Worm (Caenorhabditis elegans) whole organism, L4 larva: Measurements from ENCODE around the gene M03C11.3.

Experiments
- D1046.2 ChIP-seq: fragments of 200-800 bp; sonication (Bioruptor generic); IDR thresholded peaks from 2 replicates; pipeline ENCODE4 v1.3.6; 2022; ENCODE audit warnings: missing genetic modification characterization, missing compliant biosample characterization
- F37D6.2 ChIP-seq: sonication (generic microtip); optimal IDR thresholded peaks from 2 replicates; lab custom pipeline; 2016; ENCODE audit warnings: mild to moderate bottlenecking, missing genetic modification characterization, missing compliant biosample characterization
- F44E2.7 ChIP-seq: fragments of 200-800 bp; sonication (Bioruptor generic); IDR thresholded peaks from 2 replicates; pipeline ENCODE4 v2.1.2; 2022; ENCODE audit warnings: missing genetic modification characterization, missing compliant biosample characterization
- F49E8.2 ChIP-seq: sonication (generic microtip); optimal IDR thresholded peaks from 2 replicates; lab custom pipeline; 2016; ENCODE audit warnings: missing compliant biosample characterization, mild to moderate bottlenecking, missing genetic modification characterization, borderline replicate concordance
- T26A8.4 ChIP-seq: fragments of 200-800 bp; sonication (Bioruptor generic); IDR thresholded peaks from 2 replicates; pipeline ENCODE4 v1.3.6; 2022; ENCODE audit warnings: missing genetic modification characterization, missing compliant biosample characterization
- Y105C5A.15 ChIP-seq: fragments of 200-800 bp; sonication (Bioruptor generic); IDR thresholded peaks from 2 replicates; pipeline ENCODE4 v1.3.6; 2022; ENCODE audit warnings: missing genetic modification characterization, missing compliant biosample characterization
- Y48G9A.11 ChIP-seq: fragments of 200-800 bp; sonication (Bioruptor generic); IDR thresholded peaks from 2 replicates; pipeline ENCODE4 v1.3.6; 2022; ENCODE audit warnings: missing genetic modification reagents, missing genetic modification characterization, missing compliant biosample characterization
- ZK337.2 ChIP-seq: fragments of 200-800 bp; sonication (Bioruptor generic); IDR thresholded peaks from 2 replicates; pipeline ENCODE4 v1.3.6; 2022; ENCODE audit warnings: missing genetic modification reagents, missing genetic modification characterization, missing compliant biosample characterization
- aha-1 ChIP-seq: fragments of 150-350 bp; peaks from one replicate; lab custom pipeline; 2014; ENCODE audit warnings: missing biosample characterization, missing genetic modification characterization
- aly-2 ChIP-seq: sonication (generic microtip); optimal IDR thresholded peaks from 2 replicates; lab custom pipeline; 2018; ENCODE audit warnings: missing biosample characterization, missing genetic modification characterization
- ama-1 ChIP-seq: fragments of 150-350 bp; optimal IDR thresholded peaks from 2 replicates; lab custom pipeline; 2014; ENCODE audit warnings: inconsistent platforms, mixed read lengths
- ceh-20 ChIP-seq: fragments of 200-800 bp; sonication (Bioruptor generic); IDR thresholded peaks from 2 replicates; pipeline ENCODE4 v1.3.6; 2022; ENCODE audit warnings: missing genetic modification reagents, missing genetic modification characterization, missing compliant biosample characterization
- ceh-32 ChIP-seq: sonication (generic microtip); optimal IDR thresholded peaks from 2 replicates; lab custom pipeline; 2016; ENCODE audit warnings: mild to moderate bottlenecking, missing genetic modification characterization, missing compliant biosample characterization; ENCODE audit not compliant: poor library complexity
- ceh-44 ChIP-seq: fragments of 200-800 bp; sonication (Bioruptor generic); IDR thresholded peaks from 2 replicates; pipeline ENCODE4 v1.3.6; 2022; ENCODE audit warnings: missing genetic modification reagents, missing genetic modification characterization, missing compliant biosample characterization
- ceh-62 ChIP-seq: sonication (generic microtip); optimal IDR thresholded peaks from 2 replicates; lab custom pipeline; 2017; ENCODE audit warnings: missing biosample characterization, missing genetic modification characterization
- ceh-82 ChIP-seq: sonication (generic microtip); optimal IDR thresholded peaks from 2 replicates; lab custom pipeline; 2017; ENCODE audit warnings: missing biosample characterization, missing genetic modification characterization
- ces-1 ChIP-seq: fragments of 150-350 bp; sonication (generic microtip); optimal IDR thresholded peaks from 4 replicates; lab custom pipeline; 2014; ENCODE audit warnings: missing biosample characterization, missing genetic modification reagents, missing genetic modification characterization
- cey-2 ChIP-seq: sonication (generic microtip); optimal IDR thresholded peaks from 3 replicates; lab custom pipeline; 2017; ENCODE audit warnings: missing genetic modification characterization, mild to moderate bottlenecking, missing compliant biosample characterization, antibody characterized with exemption, borderline replicate concordance; ENCODE audit not compliant: insufficient read depth
- ctbp-1 ChIP-seq: fragments of 200-800 bp; sonication (Bioruptor generic); IDR thresholded peaks from 2 replicates; pipeline ENCODE4 v1.3.6; 2022; ENCODE audit warnings: missing genetic modification reagents, missing genetic modification characterization, missing compliant biosample characterization
- daf-16 ChIP-seq, 3 experiments: sonication (generic microtip); optimal IDR thresholded peaks; 2 replicates each; lab custom pipeline; 2016 to 2017; ENCODE audit warnings: missing genetic modification characterization in 3 of 3, missing genetic modification reagents in 3 of 3, mild to moderate bottlenecking in 2 of 3, missing compliant biosample characterization in 2 of 3, missing biosample characterization in 1 of 3, moderate library complexity in 1 of 3
- daf-8 ChIP-seq: fragments of 200-800 bp; sonication (Bioruptor generic); IDR thresholded peaks from 2 replicates; pipeline ENCODE4 v1.3.6; 2022; ENCODE audit warnings: missing genetic modification characterization, missing compliant biosample characterization
- dmd-8 ChIP-seq: fragments of 200-800 bp; sonication (Bioruptor generic); IDR thresholded peaks from 2 replicates; pipeline ENCODE4 v1.3.6; 2022; ENCODE audit warnings: missing genetic modification characterization, missing compliant biosample characterization
- dmd-9 ChIP-seq: fragments of 200-800 bp; sonication (Bioruptor generic); IDR thresholded peaks from 2 replicates; pipeline ENCODE4 v1.3.6; 2022; ENCODE audit warnings: missing genetic modification reagents, missing genetic modification characterization, missing compliant biosample characterization
- duxl-1 ChIP-seq: sonication (generic microtip); optimal IDR thresholded peaks from 2 replicates; lab custom pipeline; 2016; ENCODE audit warnings: mild to moderate bottlenecking, missing genetic modification characterization, moderate library complexity, missing compliant biosample characterization; ENCODE audit not compliant: poor library complexity
- dve-1 ChIP-seq: sonication (generic microtip); optimal IDR thresholded peaks from 2 replicates; lab custom pipeline; 2017; ENCODE audit warnings: antibody characterized with exemption, mild to moderate bottlenecking, missing genetic modification characterization, missing compliant biosample characterization; ENCODE audit not compliant: insufficient read depth
- fos-1 ChIP-seq: fragments of 150-350 bp; optimal IDR thresholded peaks from 2 replicates; lab custom pipeline; 2014; ENCODE audit warnings: missing biosample characterization, missing genetic modification characterization
- hlh-30 ChIP-seq: sonication (generic microtip); optimal IDR thresholded peaks from 2 replicates; lab custom pipeline; 2017; ENCODE audit warnings: antibody characterized with exemption, mild to moderate bottlenecking, missing genetic modification characterization, missing compliant biosample characterization; ENCODE audit not compliant: insufficient read depth
- jun-1 ChIP-seq: fragments of 150-350 bp; optimal IDR thresholded peaks from 2 replicates; lab custom pipeline; 2014; ENCODE audit warnings: missing biosample characterization, missing genetic modification reagents, missing genetic modification characterization
- lin-1 ChIP-seq: fragments of 200-800 bp; sonication (Bioruptor generic); IDR thresholded peaks from 2 replicates; pipeline ENCODE4 v1.3.6; 2022; ENCODE audit warnings: missing genetic modification reagents, missing genetic modification characterization, missing compliant biosample characterization
- lin-13 ChIP-seq: fragments of 150-350 bp; optimal IDR thresholded peaks from 2 replicates; lab custom pipeline; 2014; ENCODE audit warnings: missing biosample characterization, missing genetic modification reagents, missing genetic modification characterization
- lsy-2 ChIP-seq, 2 experiments: fragments of 150-350 bp in 1 of 2; sonication (generic microtip) in 1 of 2; optimal IDR thresholded peaks; 2 replicates each; lab custom pipeline; 2014 to 2017; ENCODE audit warnings: missing biosample characterization in 2 of 2, missing genetic modification characterization in 2 of 2
- mep-1 ChIP-seq: fragments of 150-350 bp; sonication (generic microtip); optimal IDR thresholded peaks from 3 replicates; lab custom pipeline; 2014; ENCODE audit warnings: missing biosample characterization, missing genetic modification characterization
- mes-2 ChIP-seq: sonication (generic microtip); optimal IDR thresholded peaks from 2 replicates; lab custom pipeline; 2016; ENCODE audit warnings: missing genotype, mild to moderate bottlenecking, missing genetic modification characterization, missing compliant biosample characterization; ENCODE audit not compliant: poor library complexity, severe bottlenecking
- mxl-2 ChIP-seq: fragments of 200-800 bp; sonication (Bioruptor generic); conservative IDR thresholded peaks from 2 replicates; pipeline ENCODE4 v1.3.6; 2022; ENCODE audit warnings: missing genetic modification reagents, missing genetic modification characterization, missing compliant biosample characterization
- nhr-102 ChIP-seq: sonication (generic microtip); optimal IDR thresholded peaks from 2 replicates; lab custom pipeline; 2016; ENCODE audit warnings: mild to moderate bottlenecking, missing genetic modification characterization, moderate library complexity, missing compliant biosample characterization
- nhr-28 ChIP-seq: fragments of 150-350 bp; optimal IDR thresholded peaks from 2 replicates; lab custom pipeline; 2014; ENCODE audit warnings: missing biosample characterization, missing genetic modification characterization
- nhr-42 ChIP-seq: fragments of 200-800 bp; sonication (Bioruptor generic); IDR thresholded peaks from 2 replicates; pipeline ENCODE4 v1.3.6; 2022; ENCODE audit warnings: missing genetic modification characterization, missing compliant biosample characterization
- nhr-48 ChIP-seq: sonication (generic microtip); optimal IDR thresholded peaks from 2 replicates; lab custom pipeline; 2016; ENCODE audit warnings: mild to moderate bottlenecking, missing genetic modification characterization, missing compliant biosample characterization
- nhr-76 ChIP-seq: fragments of 150-350 bp; optimal IDR thresholded peaks from 2 replicates; lab custom pipeline; 2014; ENCODE audit warnings: missing biosample characterization, missing genetic modification characterization
- php-3 ChIP-seq: fragments of 200-800 bp; sonication (Bioruptor generic); IDR thresholded peaks from 2 replicates; pipeline ENCODE4 v1.3.6; 2022; ENCODE audit warnings: missing genetic modification reagents, missing genetic modification characterization, missing compliant biosample characterization
- pqm-1 ChIP-seq: sonication (generic microtip); optimal IDR thresholded peaks from 2 replicates; lab custom pipeline; 2017; ENCODE audit warnings: missing biosample characterization, missing genetic modification characterization
- saeg-2 ChIP-seq: fragments of 200-800 bp; sonication (Bioruptor generic); IDR thresholded peaks from 2 replicates; pipeline ENCODE4 v1.3.6; 2022; ENCODE audit warnings: missing genetic modification reagents, missing genetic modification characterization, missing compliant biosample characterization
- skn-1 ChIP-seq: fragments of 150-350 bp; optimal IDR thresholded peaks from 2 replicates; lab custom pipeline; 2014; ENCODE audit warnings: missing biosample characterization, missing genetic modification characterization
- snpc-1.2 ChIP-seq: fragments of 200-800 bp; sonication (Bioruptor generic); IDR thresholded peaks from 2 replicates; pipeline ENCODE4 v1.3.6; 2022; ENCODE audit warnings: missing genetic modification reagents, missing genetic modification characterization, missing compliant biosample characterization
- tra-1 ChIP-seq: fragments of 200-800 bp; sonication (Bioruptor generic); IDR thresholded peaks from 2 replicates; pipeline ENCODE4 v1.3.6; 2022; ENCODE audit warnings: missing genetic modification reagents, missing genetic modification characterization, missing compliant biosample characterization
- unc-130 ChIP-seq: sonication (generic microtip); optimal IDR thresholded peaks from 2 replicates; lab custom pipeline; 2016; ENCODE audit warnings: missing genetic modification reagents, missing genetic modification characterization, missing compliant biosample characterization
- unc-39 ChIP-seq: sonication (generic microtip); optimal IDR thresholded peaks from 2 replicates; lab custom pipeline; 2017; ENCODE audit warnings: missing biosample characterization, missing genetic modification characterization
- unc-62 ChIP-seq, 3 experiments: fragments of 150-350 bp in 1 of 3; sonication (generic microtip); optimal IDR thresholded peaks in 2 of 3; peaks in 1 of 3; 1 replicate in 1 of 3; 2 replicates in 2 of 3; lab custom pipeline; 2014 to 2017; ENCODE audit warnings: missing biosample characterization in 3 of 3, missing genetic modification characterization in 3 of 3, missing genetic modification reagents in 3 of 3, missing genotype in 1 of 3
- zag-1 ChIP-seq: fragments of 150-350 bp; optimal IDR thresholded peaks from 2 replicates; lab custom pipeline; 2014; ENCODE audit warnings: missing biosample characterization, missing genetic modification characterization
- zfp-3 ChIP-seq: fragments of 200-800 bp; sonication (Bioruptor generic); conservative IDR thresholded peaks from 2 replicates; pipeline ENCODE4 v1.3.6; 2022; ENCODE audit warnings: missing genetic modification reagents, missing genetic modification characterization, missing compliant biosample characterization

Gene M03C11.3

ce11 chrIII:10461164-10461546, 56.3 kb downstream of the M03C11.3 start, which contains the start of gene atx-2:
Gene atx-2, plus strand, starts transcription at chrIII:10461389.
- TF ChIP-seq daf-8 (GFP tag; lab: Robert Waterston, UW) (no peak), lin-13 (GFP tag; lab: Kevin White, UChicago) (peak; percentile 83), ZK337.2 (peak; percentile 86), nhr-102 (tag; lab: Kevin White, UChicago) (peak; percentile 89), ceh-62 (tag; lab: Kevin White, UChicago) (no peak), hlh-30 (peak; percentile 87), ceh-32 (tag; lab: Kevin White, UChicago) (no peak), unc-130 (GFP tag; lab: Kevin White, UChicago) (peak; percentile 92), F44E2.7 (GFP tag; lab: Robert Waterston, UW) (peak; percentile 85), ceh-82 (tag; lab: Kevin White, UChicago) (no peak), ctbp-1 (GFP tag; lab: Robert Waterston, UW) (peak; percentile 79), nhr-76 (tag; lab: Kevin White, UChicago) (no peak), F49E8.2 (tag; lab: Kevin White, UChicago) (peak; percentile 68), daf-16 (GFP tag; optimal IDR thresholded peaks at IDR 0.05; lab: Kevin White, UChicago) (peak; percentile 13 to 78), daf-16 (tag; optimal IDR thresholded peaks at IDR 0.05; lab: Kevin White, UChicago) (peak; percentile 35), T26A8.4 (peak; percentile 91), unc-39 (no peak), tra-1 (GFP tag; lab: Robert Waterston, UW) (peak; percentile 93), skn-1 (tag; lab: Kevin White, UChicago) (peak; percentile 40), dmd-8 (GFP tag; lab: Robert Waterston, UW) (peak; percentile 93), aly-2 (tag; lab: Kevin White, UChicago) (no peak), ama-1 (lab: Kevin White, UChicago) (no peak), mep-1 (tag; lab: Kevin White, UChicago) (peak; percentile 89), pqm-1 (tag; lab: Kevin White, UChicago) (no peak), ceh-20 (GFP tag; lab: Robert Waterston, UW) (peak; percentile 92), aha-1 (tag; lab: Kevin White, UChicago) (peak; percentile 91), F37D6.2 (tag; lab: Kevin White, UChicago) (peak; percentile 66), php-3 (GFP tag; lab: Robert Waterston, UW) (peak; percentile 91), fos-1 (tag; lab: Kevin White, UChicago) (no peak), unc-62 (GFP tag; optimal IDR thresholded peaks at IDR 0.05 in 1 of 2; lab: Kevin White, UChicago) (no peak), unc-62 (tag; optimal IDR thresholded peaks at IDR 0.05; lab: Kevin White, UChicago) (no peak), D1046.2 (GFP tag; lab: Robert Waterston, UW) (peak; percentile 94), lsy-2 (tag; optimal IDR thresholded peaks at IDR 0.05; lab: Kevin White, UChicago) (peak; percentile 49 to 78), ces-1 (no peak), dmd-9 (GFP tag; lab: Robert Waterston, UW) (peak; percentile 90), mes-2 (tag; lab: Kevin White, UChicago) (peak; percentile 97), zfp-3 (GFP tag; lab: Robert Waterston, UW) (peak; percentile 80), ceh-44 (GFP tag; lab: Robert Waterston, UW) (peak; percentile 98), zag-1 (tag; lab: Kevin White, UChicago) (no peak), snpc-1.2 (GFP tag; lab: Robert Waterston, UW) (peak; percentile 77), cey-2 (tag; lab: Kevin White, UChicago) (no peak), jun-1 (peak; percentile 9), nhr-42 (GFP tag; lab: Robert Waterston, UW) (peak; percentile 88), mxl-2 (GFP tag; lab: Robert Waterston, UW) (peak; percentile 41; the same call in 1 of the 2 replicates), saeg-2 (GFP tag; lab: Robert Waterston, UW) (0 out of 2 replicates have a peak, but pooled peaks have one; percentile 61), Y105C5A.15 (0 out of 2 replicates have a peak, but pooled peaks have one; percentile 80), lin-1 (GFP tag; lab: Robert Waterston, UW) (peak; percentile 98), dve-1 (tag; lab: Kevin White, UChicago) (peak; percentile 82), nhr-28 (tag; lab: Kevin White, UChicago) (peak; percentile 23), duxl-1 (peak; percentile 91), Y48G9A.11 (GFP tag; lab: Robert Waterston, UW) (peak; percentile 85; the same call in 1 of the 2 replicates), nhr-48 (tag; lab: Kevin White, UChicago) (peak; percentile 71)
